Fruit fly (Drosophila melanogaster) whole organism, wandering third instar larva: Measurements from ENCODE around the gene tinc.
"Not testable (repeated sequence)": the region's sequence is repeated elsewhere in the genome, so short reads cannot be mapped to it uniquely, and the experiment has no call there.

Source experiments
- Abd-B ChIP-seq: fragments of >200 bp; optimal IDR thresholded peaks from 2 replicates; lab custom pipeline; 2017; ENCODE audit warnings: missing biosample characterization, missing genetic modification characterization
- CG32264 ChIP-seq: fragments of 200-800 bp; sonication (Bioruptor generic); optimal IDR thresholded peaks from 2 replicates; lab custom pipeline; 2016; ENCODE audit warnings: missing biosample characterization, missing genetic modification characterization
- CG9705 ChIP-seq: fragments of 200-800 bp; sonication (Bioruptor generic); optimal IDR thresholded peaks from 2 replicates; lab custom pipeline; 2018; ENCODE audit warnings: missing biosample characterization, mild to moderate bottlenecking, missing genetic modification characterization
- CrebA ChIP-seq: fragments of 200-800 bp; sonication (Bioruptor generic); optimal IDR thresholded peaks from 2 replicates; lab custom pipeline; 2016; ENCODE audit warnings: missing biosample characterization, mild to moderate bottlenecking, missing genetic modification characterization, borderline replicate concordance
- Dfd ChIP-seq: fragments of >200 bp; optimal IDR thresholded peaks from 2 replicates; lab custom pipeline; 2017; ENCODE audit warnings: missing biosample characterization, missing genetic modification characterization
- Dif ChIP-seq: fragments of 200-275, 200-300 bp; sonication (Bioruptor generic); optimal IDR thresholded peaks from 2 replicates; lab custom pipeline; 2018; ENCODE audit warnings: missing biosample characterization, missing genetic modification characterization; ENCODE audit not compliant: partially characterized antibody
- GATAd ChIP-seq: sonication (Bioruptor generic); optimal IDR thresholded peaks from 2 replicates; lab custom pipeline; 2016; ENCODE audit warnings: missing biosample characterization, missing genetic modification characterization
- HLH106 ChIP-seq: fragments of 200-800 bp; optimal IDR thresholded peaks from 3 replicates; lab custom pipeline; 2019; ENCODE audit warnings: missing biosample characterization, mild to moderate bottlenecking, missing genetic modification characterization, moderate library complexity
- Hnf4 ChIP-seq: fragments of 200-800 bp; sonication (Bioruptor generic); optimal IDR thresholded peaks from 2 replicates; lab custom pipeline; 2016; ENCODE audit warnings: missing biosample characterization, mild to moderate bottlenecking, missing genetic modification characterization
- Hr83 ChIP-seq: fragments of 200-300 bp; sonication (Bioruptor generic); optimal IDR thresholded peaks from 2 replicates; lab custom pipeline; 2016; ENCODE audit warnings: missing biosample characterization, mild to moderate bottlenecking, missing genetic modification characterization, moderate library complexity; ENCODE audit not compliant: poor library complexity, severe bottlenecking
- Mio ChIP-seq: sonication (Bioruptor generic); optimal IDR thresholded peaks from 2 replicates; lab custom pipeline; 2016; ENCODE audit warnings: missing biosample characterization, missing genetic modification characterization
- Myc ChIP-seq: fragments of >200 bp; optimal IDR thresholded peaks from 2 replicates; lab custom pipeline; 2017
- OdsH ChIP-seq: fragments of 200-800 bp; sonication (Bioruptor generic); optimal IDR thresholded peaks from 2 replicates; lab custom pipeline; 2016; ENCODE audit warnings: missing biosample characterization, mild to moderate bottlenecking, missing genetic modification characterization
- Rel ChIP-seq, 2 experiments: fragments of 200-800 bp; sonication (Bioruptor generic) in 1 of 2; optimal IDR thresholded peaks; 2 replicates in 1 of 2; 3 replicates in 1 of 2; lab custom pipeline; 2016 to 2019; ENCODE audit warnings: mild to moderate bottlenecking in 2 of 2, missing biosample characterization in 2 of 2, missing genetic modification characterization in 2 of 2, moderate library complexity in 1 of 2
- Vsx2 ChIP-seq: fragments of 200-300, 225-300 bp; sonication (Bioruptor generic); optimal IDR thresholded peaks from 2 replicates; lab custom pipeline; 2018; ENCODE audit warnings: missing biosample characterization, missing genetic modification characterization; ENCODE audit not compliant: partially characterized antibody
- br ChIP-seq: fragments of 200-800 bp; sonication (Bioruptor generic); optimal IDR thresholded peaks from 2 replicates; lab custom pipeline; 2016; ENCODE audit warnings: missing biosample characterization, missing genetic modification characterization
- brk ChIP-seq: fragments of 200-800 bp; sonication (Bioruptor generic); optimal IDR thresholded peaks from 2 replicates; lab custom pipeline; 2016; ENCODE audit warnings: missing biosample characterization, mild to moderate bottlenecking, missing genetic modification characterization
- dmrt93B ChIP-seq: fragments of 200-800 bp; sonication (Bioruptor generic); optimal IDR thresholded peaks from 2 replicates; lab custom pipeline; 2018; ENCODE audit warnings: missing biosample characterization, mild to moderate bottlenecking, missing genetic modification characterization
- dsf ChIP-seq: sonication (Bioruptor generic); optimal IDR thresholded peaks from 2 replicates; lab custom pipeline; 2016; ENCODE audit warnings: missing biosample characterization, missing genetic modification characterization, borderline replicate concordance
- ey ChIP-seq: fragments of 200-800 bp; sonication (Bioruptor generic); optimal IDR thresholded peaks from 2 replicates; lab custom pipeline; 2016; ENCODE audit warnings: missing biosample characterization, missing genetic modification characterization
- foxo ChIP-seq, 2 experiments: fragments of 200-800 bp; sonication (Bioruptor generic); optimal IDR thresholded peaks; 2 replicates in 1 of 2; 3 replicates in 1 of 2; lab custom pipeline; 2016 to 2017; ENCODE audit warnings: missing biosample characterization in 2 of 2, missing genetic modification characterization in 2 of 2
- fru ChIP-seq: fragments of 200-800 bp; sonication (Bioruptor generic); optimal IDR thresholded peaks from 3 replicates; lab custom pipeline; 2016; ENCODE audit warnings: missing biosample characterization, mild to moderate bottlenecking, missing genetic modification characterization
- h ChIP-seq: fragments of 200-800 bp; sonication (Bioruptor generic); optimal IDR thresholded peaks from 3 replicates; lab custom pipeline; 2016; ENCODE audit warnings: missing biosample characterization, mild to moderate bottlenecking, missing genetic modification characterization
- jim ChIP-seq: fragments of 175-275, 200-325 bp; sonication (Bioruptor generic); optimal IDR thresholded peaks from 2 replicates; lab custom pipeline; 2016; ENCODE audit warnings: missing biosample characterization, mild to moderate bottlenecking, missing genetic modification characterization
- lola ChIP-seq: fragments of >200 bp; optimal IDR thresholded peaks from 2 replicates; lab custom pipeline; 2017; ENCODE audit warnings: missing biosample characterization, missing genetic modification characterization
- pan ChIP-seq: fragments of >200 bp; optimal IDR thresholded peaks from 2 replicates; lab custom pipeline; 2017
- psq ChIP-seq: fragments of 200-800 bp; sonication (Bioruptor generic); optimal IDR thresholded peaks from 3 replicates; lab custom pipeline; 2017; ENCODE audit warnings: missing biosample characterization, mild to moderate bottlenecking, missing genetic modification characterization, moderate library complexity
- rgr ChIP-seq: fragments of 200-800 bp; sonication (Bioruptor generic); optimal IDR thresholded peaks from 3 replicates; lab custom pipeline; 2016; ENCODE audit warnings: missing biosample characterization, mild to moderate bottlenecking, missing genetic modification characterization
- sage ChIP-seq: fragments of 200-800 bp; sonication (Bioruptor generic); optimal IDR thresholded peaks from 2 replicates; lab custom pipeline; 2016; ENCODE audit warnings: missing biosample characterization, mild to moderate bottlenecking, missing genetic modification characterization
- sv ChIP-seq: fragments of 200-800 bp; sonication (Bioruptor generic); optimal IDR thresholded peaks from 3 replicates; lab custom pipeline; 2016; ENCODE audit warnings: missing biosample characterization, missing genetic modification characterization
- tai ChIP-seq: sonication (Bioruptor generic); optimal IDR thresholded peaks from 2 replicates; lab custom pipeline; 2016; ENCODE audit warnings: missing biosample characterization, missing genetic modification characterization
- usp ChIP-seq: fragments of >200 bp; optimal IDR thresholded peaks from 2 replicates; lab custom pipeline; 2017; ENCODE audit warnings: missing biosample characterization, missing genetic modification characterization
- woc ChIP-seq: sonication (Bioruptor generic); optimal IDR thresholded peaks from 2 replicates; lab custom pipeline; 2016; ENCODE audit warnings: missing biosample characterization, mild to moderate bottlenecking, missing genetic modification characterization

tinc gene

dm6 chr3R:17763088-17763487 is 48.3 kb upstream of the tinc start, which contains the start of gene TyrR:
Gene TyrR (minus strand): TSS chr3R:17763188.
- TF ChIP-seq GATAd (GFP tag; lab: Kevin White, UChicago); lola (GFP tag; lab: Kevin White, UChicago); Hnf4: not testable (repeated sequence)

dm6 chr3R:17773893-17774292 is 37.4 kb upstream of the tinc start:
- no peak for TF ChIP-seq Myc
- TF ChIP-seq ey (GFP tag; lab: Kevin White, UChicago) = no peak
- TF ChIP-seq Dfd (GFP tag; lab: Kevin White, UChicago) = peak; percentile 88

- TF ChIP-seq pan = no peak
- TF ChIP-seq Hr83 (GFP tag; lab: Kevin White, UChicago) = no peak
- no peak for TF ChIP-seq sv
- no peak for TF ChIP-seq Hnf4
- no peak for TF ChIP-seq Rel (GFP tag; optimal IDR thresholded peaks at IDR 0.05; lab: Kevin White, UChicago)
- TF ChIP-seq Rel (tag; optimal IDR thresholded peaks at IDR 0.05; lab: Kevin White, UChicago) = no peak
- TF ChIP-seq jim = no peak
- TF ChIP-seq tai = no peak
- TF ChIP-seq lola (GFP tag; lab: Kevin White, UChicago) = no peak
- no peak for TF ChIP-seq usp (GFP tag; lab: Kevin White, UChicago)
- TF ChIP-seq CrebA (GFP tag; lab: Kevin White, UChicago) = no peak
- no peak for TF ChIP-seq Mio
- no peak for TF ChIP-seq OdsH
- TF ChIP-seq Abd-B (GFP tag; lab: Kevin White, UChicago) = no peak
- no peak for TF ChIP-seq CG9705 (GFP tag; lab: Kevin White, UChicago)
- TF ChIP-seq psq (GFP tag; lab: Kevin White, UChicago) = no peak
- no peak for TF ChIP-seq GATAd (GFP tag; lab: Kevin White, UChicago)
- TF ChIP-seq br (GFP tag; lab: Kevin White, UChicago) = no peak
Observed at dm6 chr3R:17774538-17774937, 36.8 kb upstream of the tinc start.

DNA sequence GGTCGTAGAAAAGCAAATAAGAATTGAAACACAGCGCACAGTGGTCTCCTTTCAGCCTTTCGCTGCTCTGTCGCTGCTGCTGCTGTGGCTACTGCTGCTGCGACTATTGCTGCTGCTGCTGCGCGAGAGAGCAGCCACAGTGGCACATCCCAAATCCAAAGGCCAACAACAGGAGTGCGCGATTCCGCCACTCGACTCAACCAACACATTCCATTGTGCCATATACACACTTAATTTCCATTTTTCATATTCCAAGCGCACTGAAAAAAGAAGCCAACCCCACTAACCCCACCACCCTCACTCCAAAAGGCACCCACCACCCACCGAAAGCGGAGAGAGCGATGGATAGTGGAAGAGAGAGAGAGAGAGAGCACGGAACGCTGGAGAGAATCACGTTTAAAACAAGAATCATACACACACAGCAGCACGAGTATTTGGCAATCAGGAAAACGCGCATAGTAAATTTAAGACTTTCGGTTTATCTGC is 35.2 kb upstream of the tinc start:
- no peak for TF ChIP-seq CG32264
- no peak for TF ChIP-seq ey (GFP tag; lab: Kevin White, UChicago)
- TF ChIP-seq dmrt93B (GFP tag; lab: Kevin White, UChicago) = no peak
- TF ChIP-seq tai = no peak
- TF ChIP-seq Hnf4 = no peak
- no peak for TF ChIP-seq Abd-B (GFP tag; lab: Kevin White, UChicago)
- TF ChIP-seq Mio = no peak
- TF ChIP-seq foxo (GFP tag; optimal IDR thresholded peaks at IDR 0.05; lab: Kevin White, UChicago) = no peak
- TF ChIP-seq sv = no peak
- no peak for TF ChIP-seq jim
- TF ChIP-seq h (GFP tag; lab: Kevin White, UChicago) = no peak
- no peak for TF ChIP-seq pan
- TF ChIP-seq woc (GFP tag; lab: Kevin White, UChicago) = no peak
- TF ChIP-seq brk = no peak

DNA sequence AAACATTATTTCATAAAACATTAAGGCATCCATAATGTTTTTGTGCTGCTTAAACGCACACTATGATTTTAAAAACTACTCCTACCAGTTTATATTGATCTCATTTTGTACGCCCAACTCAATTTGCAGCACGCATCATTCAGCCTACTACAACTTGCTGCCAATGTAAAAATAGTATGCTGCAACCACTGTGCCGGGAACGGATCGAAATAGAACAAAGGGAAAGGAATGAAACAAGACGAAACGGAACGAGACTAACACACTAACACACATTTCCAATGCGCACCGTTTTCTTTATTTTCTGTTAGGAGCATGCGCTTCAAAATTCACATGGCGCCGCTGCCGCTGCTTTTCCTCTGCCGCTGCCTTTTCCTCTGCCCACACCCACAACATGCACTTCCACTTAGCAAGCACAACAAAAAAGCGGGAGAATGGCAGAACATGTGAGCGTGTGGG is 34.4 kb upstream of the tinc start:
- no peak for TF ChIP-seq Vsx2
- no peak for TF ChIP-seq CG32264
- TF ChIP-seq ey (GFP tag; lab: Kevin White, UChicago) = no peak
- TF ChIP-seq Hr83 (GFP tag; lab: Kevin White, UChicago) = no peak
- TF ChIP-seq Dif (GFP tag; lab: Kevin White, UChicago) = no peak
- no peak for TF ChIP-seq Dfd (GFP tag; lab: Kevin White, UChicago)
- TF ChIP-seq pan = no peak
- no peak for TF ChIP-seq psq (GFP tag; lab: Kevin White, UChicago)
- TF ChIP-seq sv = no peak
- TF ChIP-seq Abd-B (GFP tag; lab: Kevin White, UChicago) = no peak

- TF ChIP-seq GATAd (GFP tag; lab: Kevin White, UChicago) (no peak), Hr83 (GFP tag; lab: Kevin White, UChicago) (no peak), rgr (GFP tag; lab: Kevin White, UChicago) (peak; percentile 29), HLH106 (tag; lab: Kevin White, UChicago) (peak; percentile 54), h (GFP tag; lab: Kevin White, UChicago) (peak; percentile 37), Dfd (GFP tag; lab: Kevin White, UChicago) (no peak), Vsx2 (no peak), usp (GFP tag; lab: Kevin White, UChicago) (no peak), dsf (no peak), Rel (GFP tag; optimal IDR thresholded peaks at IDR 0.05; lab: Kevin White, UChicago) (no peak), Rel (tag; optimal IDR thresholded peaks at IDR 0.05; lab: Kevin White, UChicago) (no peak), dmrt93B (GFP tag; lab: Kevin White, UChicago) (no peak), sv (peak; percentile 54), br (GFP tag; lab: Kevin White, UChicago) (peak; percentile 22), fru (GFP tag; lab: Kevin White, UChicago) (peak; percentile 31), ey (GFP tag; lab: Kevin White, UChicago) (peak; percentile 46), foxo (GFP tag; optimal IDR thresholded peaks at IDR 0.05; lab: Kevin White, UChicago) (peak in 1 of 2 experiments; percentile 40), pan (no peak), sage (GFP tag; lab: Kevin White, UChicago) (no peak)
Observed at dm6 chr3R:17781371-17781770, 30.0 kb upstream of the tinc start.
